Worm (Caenorhabditis elegans): ENCODE results near the gene jtr-1.

DNA sequence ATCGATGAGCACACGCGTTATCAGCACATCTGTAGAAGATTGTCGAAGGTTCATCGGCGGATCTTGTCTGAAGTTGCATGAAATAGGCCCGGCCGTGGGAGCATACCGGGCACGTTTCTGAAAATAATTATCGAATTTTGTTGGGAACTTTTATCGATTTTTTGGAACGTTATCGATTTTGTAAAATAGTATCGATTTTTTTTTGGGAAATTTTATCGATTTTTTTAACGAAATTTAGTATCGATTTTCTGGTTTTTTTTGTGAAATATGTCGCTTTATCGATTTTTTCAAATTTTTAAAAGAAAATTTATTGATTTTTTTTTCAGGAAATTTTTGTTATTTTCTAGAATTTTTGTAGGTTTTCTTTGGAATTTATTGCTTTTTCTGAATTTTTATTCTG lies 12.0 kb upstream of the jtr-1 start:
- no peak for TF ChIP-seq ZK546.5 (tag; optimal IDR thresholded peaks at IDR 0.05)
- no peak for TF ChIP-seq ceh-16 (tag; optimal IDR thresholded peaks at IDR 0.05)
